Fruit fly (Drosophila melanogaster) whole organism, embryonic: Measurements from ENCODE around the gene lwr.
A peak's percentile ranks its signal among the peaks of the same experiment; 100 is the strongest.

Experiments
- Adf1 ChIP-seq: fragments of 200-800 bp; sonication (Bioruptor generic); IDR thresholded peaks from 2 replicates; pipeline ENCODE4 v1.3.6; 2022; ENCODE audit warnings: missing biosample characterization, missing genetic modification characterization
- CG10543 ChIP-seq: fragments of 200-800 bp; sonication (Bioruptor generic); optimal IDR thresholded peaks from 3 replicates; lab custom pipeline; 2017; ENCODE audit warnings: missing biosample characterization, mild to moderate bottlenecking, missing genetic modification characterization, moderate library complexity
- CG11093 ChIP-seq: fragments of 200-800 bp; sonication (Bioruptor generic); IDR thresholded peaks from 3 replicates; pipeline ENCODE4 v1.3.6; 2022; ENCODE audit warnings: missing biosample characterization, missing genetic modification characterization
- CG13424 ChIP-seq: fragments of 200-800 bp; sonication (Bioruptor generic); optimal IDR thresholded peaks from 2 replicates; lab custom pipeline; 2019; ENCODE audit warnings: missing biosample characterization, mild to moderate bottlenecking, missing genetic modification characterization, moderate library complexity
- CG15514 ChIP-seq: fragments of 200-800 bp; sonication (Bioruptor generic); optimal IDR thresholded peaks from 3 replicates; lab custom pipeline; 2017; ENCODE audit warnings: missing biosample characterization, missing genetic modification characterization, mild to moderate bottlenecking, moderate library complexity, missing genetic modification reagents
- CG16779 ChIP-seq: fragments of 200-800 bp; sonication (Bioruptor generic); IDR thresholded peaks from 2 replicates; pipeline ENCODE4 v1.3.6; 2022; ENCODE audit warnings: missing biosample characterization, missing genetic modification characterization
- CG17802 ChIP-seq: fragments of 200-800 bp; sonication (Bioruptor generic); optimal IDR thresholded peaks from 2 replicates; lab custom pipeline; 2018; ENCODE audit warnings: missing biosample characterization, mild to moderate bottlenecking, missing genetic modification characterization, moderate library complexity
- CG18262 ChIP-seq: fragments of 200-800 bp; optimal IDR thresholded peaks from 3 replicates; lab custom pipeline; 2019; ENCODE audit warnings: missing biosample characterization, mild to moderate bottlenecking, missing genetic modification characterization, moderate library complexity
- CG18476 ChIP-seq: fragments of 200-800 bp; sonication (Bioruptor generic); optimal IDR thresholded peaks from 2 replicates; lab custom pipeline; 2016; ENCODE audit warnings: missing biosample characterization, mild to moderate bottlenecking, missing genetic modification characterization
- CG2116 ChIP-seq: fragments of 200-800 bp; sonication (Bioruptor generic); optimal IDR thresholded peaks from 3 replicates; lab custom pipeline; 2018; ENCODE audit warnings: missing biosample characterization, mild to moderate bottlenecking, missing genetic modification characterization
- CG30020 ChIP-seq: fragments of 200-800 bp; optimal IDR thresholded peaks from 2 replicates; lab custom pipeline; 2019; ENCODE audit warnings: missing biosample characterization, mild to moderate bottlenecking, missing genetic modification characterization, moderate library complexity
- CG32532 ChIP-seq: fragments of 200-800 bp; sonication (Bioruptor generic); IDR thresholded peaks from 2 replicates; pipeline ENCODE4 v1.3.6; 2022; ENCODE audit warnings: missing biosample characterization, missing genetic modification characterization
- CG34376 ChIP-seq: fragments of 200-800 bp; sonication (Bioruptor generic); optimal IDR thresholded peaks from 2 replicates; lab custom pipeline; 2018; ENCODE audit warnings: missing biosample characterization, mild to moderate bottlenecking, missing genetic modification characterization
- CG3847 ChIP-seq: fragments of 200-800 bp; sonication (Bioruptor generic); IDR thresholded peaks from 2 replicates; pipeline ENCODE4 v1.3.6; 2022; ENCODE audit warnings: missing biosample characterization, missing genetic modification characterization
- CG4424 ChIP-seq: fragments of 200-800 bp; sonication (Bioruptor generic); optimal IDR thresholded peaks from 3 replicates; lab custom pipeline; 2016; ENCODE audit warnings: missing biosample characterization, missing genetic modification characterization
- CG4820 ChIP-seq: fragments of 200-800 bp; sonication (Bioruptor generic); optimal IDR thresholded peaks from 3 replicates; lab custom pipeline; 2016; ENCODE audit warnings: missing biosample characterization, missing genetic modification characterization
- CG6272 ChIP-seq: fragments of 200-800 bp; sonication (Bioruptor generic); IDR thresholded peaks from 2 replicates; pipeline ENCODE4 v1.3.6; 2022; ENCODE audit warnings: missing biosample characterization, missing genetic modification characterization
- CG7928 ChIP-seq: fragments of 200-800 bp; sonication (Bioruptor generic); optimal IDR thresholded peaks from 2 replicates; lab custom pipeline; 2017; ENCODE audit warnings: missing biosample characterization, mild to moderate bottlenecking, missing genetic modification characterization
- HLH3B ChIP-seq: fragments of 200-800 bp; sonication (Bioruptor generic); IDR thresholded peaks from 2 replicates; pipeline ENCODE4 v1.3.6; 2022; ENCODE audit warnings: missing biosample characterization, missing genetic modification characterization
- HLH4C ChIP-seq: fragments of 200-800 bp; sonication (Bioruptor generic); IDR thresholded peaks from 3 replicates; pipeline ENCODE4 v1.3.6; 2022; ENCODE audit warnings: missing biosample characterization, missing genetic modification characterization; ENCODE audit not compliant: partially characterized antibody
- HmgD ChIP-seq: fragments of 200-800 bp; sonication (Bioruptor generic); optimal IDR thresholded peaks from 3 replicates; lab custom pipeline; 2016; ENCODE audit warnings: missing biosample characterization, missing genetic modification characterization
- Nf-YA ChIP-seq: fragments of 200-800 bp; sonication (Bioruptor generic); IDR thresholded peaks from 2 replicates; pipeline ENCODE4 v1.3.6; 2022; ENCODE audit warnings: missing biosample characterization, missing genetic modification characterization
- Poxn ChIP-seq: fragments of 200-800 bp; sonication (Bioruptor generic); IDR thresholded peaks from 2 replicates; pipeline ENCODE4 v1.3.6; 2022; ENCODE audit warnings: missing biosample characterization, missing genetic modification characterization
- Ravus ChIP-seq: fragments of 200-800 bp; sonication (Bioruptor generic); IDR thresholded peaks from 2 replicates; pipeline ENCODE4 v1.3.6; 2022; ENCODE audit warnings: missing biosample characterization, missing genetic modification characterization
- Usf ChIP-seq: fragments of 200-800 bp; sonication (Bioruptor generic); optimal IDR thresholded peaks from 2 replicates; lab custom pipeline; 2017; ENCODE audit warnings: missing genotype, missing biosample characterization, missing genetic modification characterization
- YL-1 ChIP-seq: fragments of 200-800 bp; sonication (Bioruptor generic); optimal IDR thresholded peaks from 3 replicates; lab custom pipeline; 2017; ENCODE audit warnings: missing biosample characterization, mild to moderate bottlenecking, missing genetic modification characterization
- ab ChIP-seq: fragments of 200-800 bp; sonication (Bioruptor generic); optimal IDR thresholded peaks from 2 replicates; lab custom pipeline; 2016; ENCODE audit warnings: missing biosample characterization, missing genetic modification characterization
- al ChIP-seq: fragments of 200-800 bp; sonication (Bioruptor generic); IDR thresholded peaks from 2 replicates; pipeline ENCODE4 v1.3.6; 2022; ENCODE audit warnings: missing biosample characterization, missing genetic modification characterization
- bigmax ChIP-seq: fragments of 200-800 bp; sonication (Bioruptor generic); optimal IDR thresholded peaks from 2 replicates; lab custom pipeline; 2018; ENCODE audit warnings: missing biosample characterization, mild to moderate bottlenecking, missing genetic modification characterization
- br ChIP-seq: fragments of >200 bp; optimal IDR thresholded peaks from 2 replicates; lab custom pipeline; 2017
- dan ChIP-seq: fragments of 200-800 bp; sonication (Bioruptor generic); IDR thresholded peaks from 2 replicates; pipeline ENCODE4 v1.3.6; 2022; ENCODE audit warnings: missing biosample characterization, missing genetic modification characterization
- danr ChIP-seq: fragments of 200-800 bp; sonication (Bioruptor generic); IDR thresholded peaks from 2 replicates; pipeline ENCODE4 v1.3.6; 2022; ENCODE audit warnings: missing biosample characterization, missing genetic modification characterization
- dysf ChIP-seq: fragments of 200-800 bp; sonication (Bioruptor generic); IDR thresholded peaks from 3 replicates; pipeline ENCODE4 v1.3.6; 2022; ENCODE audit warnings: missing biosample characterization, missing genetic modification characterization
- eyg ChIP-seq: fragments of 200-800 bp; sonication (Bioruptor generic); optimal IDR thresholded peaks from 3 replicates; lab custom pipeline; 2016; ENCODE audit warnings: missing biosample characterization, missing genetic modification characterization
- fd64A ChIP-seq: fragments of 200-800 bp; sonication (Bioruptor generic); optimal IDR thresholded peaks from 3 replicates; lab custom pipeline; 2018; ENCODE audit warnings: missing biosample characterization, mild to moderate bottlenecking, missing genetic modification characterization
- insv ChIP-seq, 2 experiments: fragments of 200-800 bp; sonication (Bioruptor generic); optimal IDR thresholded peaks; 3 replicates each; lab custom pipeline; 2016 to 2018; ENCODE audit warnings: missing biosample characterization in 2 of 2, missing genetic modification characterization in 2 of 2
- jigr1 ChIP-seq: fragments of 200-800 bp; sonication (Bioruptor generic); IDR thresholded peaks from 3 replicates; pipeline ENCODE4 v1.3.6; 2022; ENCODE audit warnings: missing biosample characterization, missing genetic modification characterization
- jing ChIP-seq: fragments of 200-800 bp; sonication (Bioruptor generic); optimal IDR thresholded peaks from 2 replicates; lab custom pipeline; 2018; ENCODE audit warnings: missing biosample characterization, mild to moderate bottlenecking, missing genetic modification characterization
- kay ChIP-seq: fragments of 200-800 bp; sonication (Bioruptor generic); optimal IDR thresholded peaks from 2 replicates; lab custom pipeline; 2016; ENCODE audit warnings: missing biosample characterization, missing genetic modification characterization
- lmd ChIP-seq: fragments of 200-800 bp; sonication (Bioruptor generic); IDR thresholded peaks from 2 replicates; pipeline ENCODE4 v1.3.6; 2022; ENCODE audit warnings: missing biosample characterization, missing genetic modification characterization
- nmo ChIP-seq: fragments of 200-800 bp; sonication (Bioruptor generic); optimal IDR thresholded peaks from 2 replicates; lab custom pipeline; 2018; ENCODE audit warnings: missing biosample characterization, mild to moderate bottlenecking, missing genetic modification characterization, moderate library complexity
- odd ChIP-seq: fragments of 200-800 bp; sonication (Bioruptor generic); optimal IDR thresholded peaks from 2 replicates; lab custom pipeline; 2017; ENCODE audit warnings: missing biosample characterization, mild to moderate bottlenecking, missing genetic modification characterization
- ro ChIP-seq: fragments of 200-800 bp; sonication (Bioruptor generic); IDR thresholded peaks from 2 replicates; pipeline ENCODE4 v1.3.6; 2022; ENCODE audit warnings: missing biosample characterization, missing genetic modification characterization
- sc ChIP-seq, 3 experiments: fragments of >200 bp in 2 of 3; fragments of 200-800 bp in 1 of 3; sonication (Bioruptor generic) in 1 of 3; optimal IDR thresholded peaks; 2 replicates in 2 of 3; 3 replicates in 1 of 3; lab custom pipeline; 2017; ENCODE audit warnings: mild to moderate bottlenecking in 1 of 3, missing biosample characterization in 1 of 3, missing genetic modification characterization in 1 of 3, missing genetic modification reagents in 1 of 3
- sim ChIP-seq: fragments of 200-800 bp; sonication (Bioruptor generic); IDR thresholded peaks from 2 replicates; pipeline ENCODE4 v1.3.6; 2022; ENCODE audit warnings: missing biosample characterization, missing genetic modification characterization
- slp2 ChIP-seq: fragments of 200-800 bp; sonication (Bioruptor generic); optimal IDR thresholded peaks from 2 replicates; lab custom pipeline; 2016; ENCODE audit warnings: missing biosample characterization, missing genetic modification characterization
- so ChIP-seq: fragments of 200-800 bp; sonication (Bioruptor generic); IDR thresholded peaks from 3 replicates; pipeline ENCODE4 v1.3.6; 2022; ENCODE audit warnings: missing biosample characterization, missing genetic modification characterization
- ssp ChIP-seq: fragments of 200-800 bp; sonication (Bioruptor generic); IDR thresholded peaks from 2 replicates; pipeline ENCODE4 v1.3.6; 2022; ENCODE audit warnings: missing biosample characterization, missing genetic modification characterization
- sug ChIP-seq: fragments of 200-800 bp; optimal IDR thresholded peaks from 2 replicates; lab custom pipeline; 2019; ENCODE audit warnings: missing biosample characterization, mild to moderate bottlenecking, missing genetic modification characterization, moderate library complexity
- tna ChIP-seq: fragments of 200-800 bp; sonication (Bioruptor generic); IDR thresholded peaks from 2 replicates; pipeline ENCODE4 v1.3.6; 2022; ENCODE audit warnings: missing biosample characterization, missing genetic modification characterization; ENCODE audit not compliant: partially characterized antibody
- trh ChIP-seq: fragments of 200-800 bp; sonication (Bioruptor generic); optimal IDR thresholded peaks from 2 replicates; lab custom pipeline; 2016; ENCODE audit warnings: missing biosample characterization, missing genetic modification characterization
- ttk ChIP-seq: fragments of 200-800 bp; sonication (Bioruptor generic); IDR thresholded peaks from 2 replicates; pipeline ENCODE4 v2.1.2; 2022; ENCODE audit warnings: missing biosample characterization, missing genetic modification characterization
- tup ChIP-seq: fragments of 200-800 bp; sonication (Bioruptor generic); optimal IDR thresholded peaks from 2 replicates; lab custom pipeline; 2016; ENCODE audit warnings: missing biosample characterization, mild to moderate bottlenecking, missing genetic modification characterization, moderate library complexity

Gene lwr

DNA sequence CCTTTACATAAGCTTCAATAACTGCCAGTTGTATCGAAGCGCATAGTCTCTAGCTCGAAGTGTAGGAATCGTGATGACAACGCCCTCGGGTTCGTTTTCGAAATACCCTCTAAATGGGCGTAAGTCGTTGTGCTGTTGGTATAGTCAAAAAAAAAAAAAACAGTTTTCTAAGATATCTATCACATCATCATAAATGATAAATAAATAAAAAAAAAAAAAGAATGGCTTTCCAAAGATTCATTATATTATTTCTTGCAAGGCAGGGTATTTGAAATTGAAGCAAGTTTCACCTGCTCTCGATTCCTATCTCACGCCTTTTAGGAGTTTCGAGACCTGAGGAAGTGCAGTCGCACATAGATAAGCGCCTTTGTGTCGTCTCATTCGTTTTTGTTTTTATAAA, 49.1 kb downstream of the lwr start (continued):
- TF ChIP-seq jing (no peak), sug (tag; lab: Kevin White, UChicago) (no peak), dan (GFP tag; lab: Robert Waterston, UW) (no peak), CG13424 (peak; percentile 0), CG10543 (GFP tag; lab: Kevin White, UChicago) (no peak), CG4424 (GFP tag; lab: Kevin White, UChicago) (no peak), CG30020 (tag; lab: Kevin White, UChicago) (no peak), kay (GFP tag; lab: Kevin White, UChicago) (no peak), CG2116 (GFP tag; lab: Kevin White, UChicago) (no peak), tna (no peak), jigr1 (GFP tag; lab: Robert Waterston, UW) (no peak), trh (GFP tag; lab: Kevin White, UChicago) (no peak), so (GFP tag; lab: Robert Waterston, UW) (no peak), Nf-YA (GFP tag; lab: Robert Waterston, UW) (no peak), slp2 (GFP tag; lab: Kevin White, UChicago) (no peak), danr (no peak), HmgD (GFP tag; lab: Kevin White, UChicago) (no peak), ssp (GFP tag; lab: Robert Waterston, UW) (peak; percentile 25; the same call in 1 of the 2 replicates), dysf (GFP tag; lab: Robert Waterston, UW) (peak; percentile 51; the same call in 2 of the 3 replicates), fd64A (no peak), Usf (no peak), CG32532 (GFP tag; lab: Robert Waterston, UW) (no peak), ttk (no peak), CG34376 (GFP tag; lab: Kevin White, UChicago) (no peak), CG18476 (GFP tag; lab: Kevin White, UChicago) (no peak), ab (GFP tag; lab: Kevin White, UChicago) (no peak), YL-1 (no peak), CG18262 (tag; lab: Kevin White, UChicago) (no peak), CG17802 (tag; lab: Kevin White, UChicago) (no peak), Poxn (GFP tag; lab: Robert Waterston, UW) (no peak), odd (GFP tag; lab: Kevin White, UChicago) (no peak), CG4820 (GFP tag; lab: Kevin White, UChicago) (peak; percentile 59), bigmax (GFP tag; lab: Kevin White, UChicago) (no peak), CG6272 (GFP tag; lab: Robert Waterston, UW) (no peak), CG11093 (GFP tag; lab: Robert Waterston, UW) (no peak), eyg (GFP tag; lab: Kevin White, UChicago) (no peak), sim (GFP tag; lab: Robert Waterston, UW) (no peak), CG7928 (GFP tag; lab: Kevin White, UChicago) (no peak), ro (GFP tag; lab: Robert Waterston, UW) (no peak), lmd (GFP tag; lab: Robert Waterston, UW) (peak; percentile 48; the same call in 1 of the 2 replicates), nmo (GFP tag; lab: Kevin White, UChicago) (peak; percentile 59), insv (GFP tag; optimal IDR thresholded peaks at IDR 0.05; lab: Kevin White, UChicago) (no peak), Ravus (GFP tag; lab: Robert Waterston, UW) (no peak), HLH3B (peak; percentile 75), CG16779 (GFP tag; lab: Robert Waterston, UW) (no peak), CG15514 (GFP tag; lab: Kevin White, UChicago) (no peak), CG3847 (no peak), HLH4C (GFP tag; lab: Robert Waterston, UW) (no peak), Adf1 (GFP tag; lab: Robert Waterston, UW) (no peak), al (GFP tag; lab: Robert Waterston, UW) (no peak), tup (no peak), sc (optimal IDR thresholded peaks at IDR 0.05; lab: Kevin White, UChicago) (no peak), sc (GFP tag; optimal IDR thresholded peaks at IDR 0.05; lab: Kevin White, UChicago) (no peak), br (no peak)
